Worm (Caenorhabditis elegans): Measurements from ENCODE around the gene C37C3.10.

ce11 chrV:7836911-7837310 is 26.0 kb downstream of the C37C3.10 start, which contains the start of gene txt-5:
- TF ChIP-seq lin-39 (tag; optimal IDR thresholded peaks at IDR 0.05) = no peak
- no peak for TF ChIP-seq pha-4 (tag; optimal IDR thresholded peaks at IDR 0.05)
- TF ChIP-seq nhr-11 (tag; optimal IDR thresholded peaks at IDR 0.05) = no peak
- no peak for TF ChIP-seq nhr-28 (tag; optimal IDR thresholded peaks at IDR 0.05)
- no peak for TF ChIP-seq nhr-12 (tag; optimal IDR thresholded peaks at IDR 0.05)
- TF ChIP-seq sea-2 (GFP tag; optimal IDR thresholded peaks at IDR 0.05) = no peak
- no peak for TF ChIP-seq aly-2 (tag; optimal IDR thresholded peaks at IDR 0.05)
- TF ChIP-seq ztf-4 (tag; optimal IDR thresholded peaks at IDR 0.05) = no peak
- TF ChIP-seq ceh-82 (tag; optimal IDR thresholded peaks at IDR 0.05) = no peak

All from whole organism, L3 larva.